Worm (Caenorhabditis elegans) whole organism, mixed stage, embryonic: ENCODE results near the gene str-89.

Experiments
- M03D4.4 ChIP-seq: sonication (generic microtip); optimal IDR thresholded peaks from 2 replicates; lab custom pipeline; 2017; ENCODE audit warnings: mild to moderate bottlenecking, missing genetic modification characterization, missing compliant biosample characterization
- bed-3 ChIP-seq: fragments of 200-800 bp; sonication (Bioruptor generic); optimal IDR thresholded peaks from 3 replicates; lab custom pipeline; 2018; ENCODE audit warnings: mild to moderate bottlenecking, missing genetic modification characterization, moderate library complexity, missing compliant biosample characterization
- blmp-1 ChIP-seq: fragments of 150-350 bp; optimal IDR thresholded peaks from 2 replicates; lab custom pipeline; 2014; ENCODE audit warnings: missing biosample characterization, missing genetic modification characterization
- ceh-39 ChIP-seq: fragments of 150-350 bp; optimal IDR thresholded peaks from 2 replicates; lab custom pipeline; 2014; ENCODE audit warnings: missing biosample characterization, missing genetic modification characterization
- ceh-43 ChIP-seq: fragments of 200-800 bp; sonication (Bioruptor generic); optimal IDR thresholded peaks from 2 replicates; lab custom pipeline; 2018; ENCODE audit warnings: mild to moderate bottlenecking, missing genetic modification characterization, moderate library complexity, missing compliant biosample characterization
- ceh-83 ChIP-seq: fragments of 200-800 bp; sonication (Bioruptor generic); optimal IDR thresholded peaks from 2 replicates; lab custom pipeline; 2018; ENCODE audit warnings: mild to moderate bottlenecking, missing genetic modification characterization, missing compliant biosample characterization
- ces-1 ChIP-seq: fragments of 150-350 bp; optimal IDR thresholded peaks from 2 replicates; lab custom pipeline; 2014; ENCODE audit warnings: missing biosample characterization, missing genetic modification reagents, missing genetic modification characterization
- drap-1 ChIP-seq: fragments of 200-800 bp; sonication (Bioruptor generic); optimal IDR thresholded peaks from 3 replicates; lab custom pipeline; 2018; ENCODE audit warnings: mild to moderate bottlenecking, missing genetic modification characterization, missing compliant biosample characterization
- elt-1 ChIP-seq: sonication (generic microtip); optimal IDR thresholded peaks from 2 replicates; lab custom pipeline; 2017; ENCODE audit warnings: missing genetic modification characterization, mild to moderate bottlenecking, missing compliant biosample characterization, antibody characterized with exemption, moderate library complexity, borderline replicate concordance; ENCODE audit not compliant: insufficient read depth
- elt-3 ChIP-seq: fragments of 150-350 bp; optimal IDR thresholded peaks from 2 replicates; lab custom pipeline; 2014; ENCODE audit warnings: missing biosample characterization, missing genetic modification characterization
- flh-1 ChIP-seq: fragments of 200-800 bp; sonication (Bioruptor generic); optimal IDR thresholded peaks from 2 replicates; lab custom pipeline; 2018; ENCODE audit warnings: mild to moderate bottlenecking, missing genetic modification characterization, moderate library complexity, missing compliant biosample characterization
- ham-2 ChIP-seq: fragments of 200-800 bp; sonication (Bioruptor generic); optimal IDR thresholded peaks from 2 replicates; lab custom pipeline; 2018; ENCODE audit warnings: mild to moderate bottlenecking, missing genetic modification characterization, missing compliant biosample characterization
- hlh-1 ChIP-seq: fragments of 150-350 bp; optimal IDR thresholded peaks from 2 replicates; lab custom pipeline; 2014; ENCODE audit warnings: missing biosample characterization, missing genetic modification reagents, missing genetic modification characterization
- lin-13 ChIP-seq: fragments of 150-350 bp; optimal IDR thresholded peaks from 2 replicates; lab custom pipeline; 2014; ENCODE audit warnings: missing biosample characterization, missing genetic modification characterization
- lin-32 ChIP-seq: fragments of 200-800 bp; sonication (Bioruptor generic); optimal IDR thresholded peaks from 2 replicates; lab custom pipeline; 2018; ENCODE audit warnings: mild to moderate bottlenecking, missing genetic modification characterization, missing compliant biosample characterization
- lsy-2 ChIP-seq: fragments of 150-350 bp; optimal IDR thresholded peaks from 2 replicates; lab custom pipeline; 2014; ENCODE audit warnings: missing biosample characterization, missing genetic modification characterization
- mab-5 ChIP-seq: fragments of 150-350 bp; optimal IDR thresholded peaks from 2 replicates; lab custom pipeline; 2014; ENCODE audit warnings: missing biosample characterization, missing genetic modification characterization
- mep-1 ChIP-seq: fragments of 150-350 bp; optimal IDR thresholded peaks from 2 replicates; lab custom pipeline; 2017; ENCODE audit warnings: missing biosample characterization, missing genetic modification reagents, missing genetic modification characterization, inconsistent platforms
- mls-2 ChIP-seq: sonication (generic microtip); optimal IDR thresholded peaks from 2 replicates; lab custom pipeline; 2016; ENCODE audit warnings: mild to moderate bottlenecking, missing genetic modification characterization, moderate library complexity, missing compliant biosample characterization
- nhr-12 ChIP-seq: fragments of 150-350 bp; optimal IDR thresholded peaks from 2 replicates; lab custom pipeline; 2014; ENCODE audit warnings: missing biosample characterization, missing genetic modification characterization
- nhr-2 ChIP-seq: fragments of 150-350 bp; optimal IDR thresholded peaks from 2 replicates; lab custom pipeline; 2014; ENCODE audit warnings: missing biosample characterization, missing genetic modification characterization
- nhr-237 ChIP-seq: fragments of 150-350 bp; optimal IDR thresholded peaks from 2 replicates; lab custom pipeline; 2014; ENCODE audit warnings: missing biosample characterization, missing genetic modification characterization
- nhr-28 ChIP-seq: fragments of 150-350 bp; optimal IDR thresholded peaks from 2 replicates; lab custom pipeline; 2014; ENCODE audit warnings: missing biosample characterization, missing genetic modification characterization
- nhr-76 ChIP-seq: sonication (generic microtip); optimal IDR thresholded peaks from 2 replicates; lab custom pipeline; 2017; ENCODE audit warnings: missing biosample characterization, missing genetic modification characterization
- sem-2 ChIP-seq: fragments of 200-800 bp; sonication (Bioruptor generic); optimal IDR thresholded peaks from 2 replicates; lab custom pipeline; 2018; ENCODE audit warnings: mild to moderate bottlenecking, missing genetic modification characterization, missing compliant biosample characterization
- sptf-1 ChIP-seq: sonication (generic microtip); optimal IDR thresholded peaks from 2 replicates; lab custom pipeline; 2017; ENCODE audit warnings: mild to moderate bottlenecking, missing genetic modification characterization, moderate library complexity, missing compliant biosample characterization
- tbx-8 ChIP-seq: fragments of 200-800 bp; sonication (Bioruptor generic); optimal IDR thresholded peaks from 2 replicates; lab custom pipeline; 2018; ENCODE audit warnings: mild to moderate bottlenecking, missing genetic modification characterization, moderate library complexity, missing compliant biosample characterization
- unc-120 ChIP-seq: sonication (generic microtip); optimal IDR thresholded peaks from 2 replicates; lab custom pipeline; 2017; ENCODE audit warnings: missing genetic modification characterization, missing compliant biosample characterization; ENCODE audit not compliant: poor library complexity, severe bottlenecking
- unc-39 ChIP-seq: fragments of 150-350 bp; optimal IDR thresholded peaks from 2 replicates; lab custom pipeline; 2014; ENCODE audit warnings: missing biosample characterization, missing genetic modification characterization
- unc-62 ChIP-seq: fragments of 150-350 bp; optimal IDR thresholded peaks from 2 replicates; lab custom pipeline; 2014; ENCODE audit warnings: missing biosample characterization, missing genetic modification reagents, missing genetic modification characterization
- zip-8 ChIP-seq: fragments of 150-350 bp; optimal IDR thresholded peaks from 2 replicates; lab custom pipeline; 2014; ENCODE audit warnings: missing biosample characterization, missing genetic modification characterization
- ztf-11 ChIP-seq: fragments of 150-350 bp; optimal IDR thresholded peaks from 2 replicates; lab custom pipeline; 2014; ENCODE audit warnings: missing biosample characterization, missing genetic modification characterization

str-89 gene

ce11 chrV:17694260-17694659 is 25.6 kb downstream of the str-89 start:
- TF ChIP-seq ham-2 (GFP tag; lab: Kevin White, UChicago) (no peak), mls-2 (tag; lab: Kevin White, UChicago) (no peak), drap-1 (GFP tag; lab: Kevin White, UChicago) (no peak), bed-3 (GFP tag; lab: Kevin White, UChicago) (no peak), mep-1 (tag; lab: Kevin White, UChicago) (no peak)
- TF ChIP-seq, all 35 proteins: peak for 0

DNA sequence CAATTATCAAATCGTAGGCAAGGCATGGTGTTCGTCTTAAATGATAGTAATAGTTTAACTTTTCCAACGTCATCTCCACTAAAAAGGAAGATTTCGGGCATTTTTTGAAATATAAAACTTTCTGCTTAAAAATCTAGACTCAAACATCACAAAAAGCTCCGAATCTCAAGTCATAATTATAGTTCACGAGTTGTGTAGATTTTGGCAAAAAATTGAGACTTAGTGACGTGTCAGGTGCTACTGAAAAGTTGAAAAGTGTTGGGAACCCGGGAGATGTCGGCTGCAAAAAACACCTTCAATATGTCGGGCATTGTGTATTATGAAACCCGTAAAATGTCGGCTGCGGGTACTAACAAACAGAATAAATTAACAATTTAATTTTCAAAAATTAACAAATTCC is 27.2 kb downstream of the str-89 start, which contains the start of gene Y26G10.1:
TSS of gene Y26G10.1 (minus strand) at position 101 of the 400 bp plus-strand sequence.
- TF ChIP-seq nhr-28 (no peak), nhr-76 (no peak), tbx-8 (GFP tag; lab: Kevin White, UChicago) (no peak), ceh-83 (GFP tag; lab: Kevin White, UChicago) (no peak)

DNA sequence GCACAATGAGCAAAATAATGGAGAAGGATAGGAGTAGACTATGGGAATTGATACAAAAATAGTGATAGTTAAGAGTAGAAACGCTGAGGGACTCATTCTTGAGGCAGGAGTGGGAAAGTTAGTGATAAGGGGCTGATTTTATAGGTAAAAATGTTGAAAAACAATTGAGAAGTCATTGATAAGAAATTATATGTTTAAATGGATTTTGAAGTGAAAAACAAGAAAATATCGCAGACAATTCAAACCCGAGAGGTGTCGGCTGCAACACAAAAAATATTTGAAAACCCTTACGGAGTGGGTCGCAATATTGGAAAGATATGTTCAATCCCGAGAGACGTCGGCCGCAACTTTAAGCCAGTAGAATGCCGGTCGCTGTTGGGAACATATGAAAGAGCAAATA is 28.1 kb downstream of the str-89 start, which contains the start of gene spp-29:
TSS of gene spp-29 (minus strand) at position 101 of the 400 bp plus-strand sequence.
- TF ChIP-seq blmp-1 (tag; lab: Kevin White, UChicago): no peak
- TF ChIP-seq bed-3 (GFP tag; lab: Kevin White, UChicago): no peak
- TF ChIP-seq mls-2 (tag; lab: Kevin White, UChicago): no peak
- TF ChIP-seq ceh-43 (GFP tag; lab: Kevin White, UChicago): no peak
- no peak for TF ChIP-seq sem-2 (GFP tag; lab: Kevin White, UChicago)
- TF ChIP-seq nhr-237 (tag; lab: Kevin White, UChicago): no peak
- TF ChIP-seq ham-2 (GFP tag; lab: Kevin White, UChicago): no peak
- TF ChIP-seq elt-3 (tag; lab: Kevin White, UChicago): no peak
- TF ChIP-seq sptf-1 (tag; lab: Kevin White, UChicago): no peak
- no peak for TF ChIP-seq tbx-8 (GFP tag; lab: Kevin White, UChicago)
- TF ChIP-seq lin-32 (GFP tag; lab: Kevin White, UChicago): no peak
- TF ChIP-seq zip-8 (tag; lab: Kevin White, UChicago): no peak
- no peak for TF ChIP-seq unc-120 (tag; lab: Kevin White, UChicago)
- TF ChIP-seq flh-1: no peak
- TF ChIP-seq lsy-2 (tag; lab: Kevin White, UChicago): no peak
- no peak for TF ChIP-seq unc-62 (GFP tag; lab: Kevin White, UChicago)

DNA sequence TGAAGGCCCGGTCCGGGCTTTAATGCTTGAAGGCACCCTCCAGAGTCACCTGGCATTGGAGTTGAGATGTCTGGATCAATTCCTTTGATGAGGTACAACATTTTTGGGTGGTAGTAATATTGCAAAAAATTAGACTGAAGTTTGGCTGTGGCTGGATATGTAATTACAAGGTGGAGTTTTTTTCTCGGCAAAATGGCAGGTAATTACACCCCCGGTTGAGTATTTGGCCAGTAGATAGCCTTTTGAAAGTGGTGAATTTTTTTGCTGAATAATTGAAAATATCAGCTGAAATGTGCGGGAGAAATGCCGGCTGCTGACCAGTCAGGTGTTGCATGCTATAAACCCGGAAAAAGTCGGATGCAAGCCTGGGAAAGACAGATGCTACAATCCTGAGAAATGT is 30.5 kb downstream of the str-89 start, which contains the start of gene Y26G10.4:
TSS of gene Y26G10.4 (minus strand) at position 101 of the 400 bp plus-strand sequence.
- TF ChIP-seq nhr-2 (tag; lab: Kevin White, UChicago): no peak
- no peak for TF ChIP-seq sptf-1 (tag; lab: Kevin White, UChicago)
- no peak for TF ChIP-seq bed-3 (GFP tag; lab: Kevin White, UChicago)
- no peak for TF ChIP-seq nhr-76
- TF ChIP-seq mls-2 (tag; lab: Kevin White, UChicago): no peak
- TF ChIP-seq tbx-8 (GFP tag; lab: Kevin White, UChicago): no peak
- no peak for TF ChIP-seq nhr-12
- TF ChIP-seq lsy-2 (tag; lab: Kevin White, UChicago): no peak
- no peak for TF ChIP-seq ceh-39
- TF ChIP-seq ztf-11 (tag; lab: Kevin White, UChicago): no peak
- no peak for TF ChIP-seq mab-5
- no peak for TF ChIP-seq zip-8 (tag; lab: Kevin White, UChicago)
- TF ChIP-seq elt-3 (tag; lab: Kevin White, UChicago): no peak
- TF ChIP-seq flh-1: no peak

- TF ChIP-seq sem-2 (GFP tag; lab: Kevin White, UChicago) (no peak), elt-1 (tag; lab: Kevin White, UChicago) (no peak), lin-32 (GFP tag; lab: Kevin White, UChicago) (no peak), bed-3 (GFP tag; lab: Kevin White, UChicago) (no peak), ceh-39 (no peak)
Measured at ce11 chrV:17699659-17700058, 31.0 kb downstream of the str-89 start, which contains the start of gene Y26G10.6. Gene Y26G10.6 (plus strand): TSS chrV:17699959.

- TF ChIP-seq drap-1 (GFP tag; lab: Kevin White, UChicago) (no peak), lin-13 (tag; lab: Kevin White, UChicago) (no peak), M03D4.4 (tag; lab: Kevin White, UChicago) (no peak), lsy-2 (tag; lab: Kevin White, UChicago) (no peak), unc-120 (tag; lab: Kevin White, UChicago) (no peak), elt-3 (tag; lab: Kevin White, UChicago) (no peak), sem-2 (GFP tag; lab: Kevin White, UChicago) (no peak), hlh-1 (tag; lab: Kevin White, UChicago) (no peak), zip-8 (tag; lab: Kevin White, UChicago) (no peak), ces-1 (no peak), nhr-76 (no peak), ham-2 (GFP tag; lab: Kevin White, UChicago) (no peak), ztf-11 (tag; lab: Kevin White, UChicago) (no peak), nhr-12 (no peak), sptf-1 (tag; lab: Kevin White, UChicago) (no peak), unc-39 (no peak), lin-32 (GFP tag; lab: Kevin White, UChicago) (no peak)
Measured at ce11 chrV:17700728-17701262, 32.2 kb downstream of the str-89 start, which contains the start of the genes Y26G10.5 and srh-32. Gene Y26G10.5 (minus strand): TSS chrV:17700828. Gene srh-32 (plus strand): TSS chrV:17701212.
